Worm (Caenorhabditis elegans) whole organism, L4 larva: ENCODE results near the gene Y67H2A.2.

Experiments used
- R02D3.7 ChIP-seq: fragments of 150-350 bp; sonication (generic microtip); optimal IDR thresholded peaks from 3 replicates; lab custom pipeline; 2014; ENCODE audit warnings: missing biosample characterization, missing genetic modification characterization
- Y105C5A.15 ChIP-seq: fragments of 200-800 bp; sonication (Bioruptor generic); IDR thresholded peaks from 2 replicates; pipeline ENCODE4 v1.3.6; 2022; ENCODE audit warnings: missing genetic modification characterization, missing compliant biosample characterization
- ces-1 ChIP-seq: fragments of 150-350 bp; sonication (generic microtip); optimal IDR thresholded peaks from 4 replicates; lab custom pipeline; 2014; ENCODE audit warnings: missing biosample characterization, missing genetic modification reagents, missing genetic modification characterization
- dmd-6 ChIP-seq: fragments of 200-800 bp; sonication (Bioruptor generic); IDR thresholded peaks from 2 replicates; pipeline ENCODE4 v1.3.6; 2022; ENCODE audit warnings: missing genetic modification reagents, missing genetic modification characterization, missing compliant biosample characterization
- dve-1 ChIP-seq: sonication (generic microtip); optimal IDR thresholded peaks from 2 replicates; lab custom pipeline; 2017; ENCODE audit warnings: antibody characterized with exemption, mild to moderate bottlenecking, missing genetic modification characterization, missing compliant biosample characterization; ENCODE audit not compliant: insufficient read depth
- lin-15B ChIP-seq: fragments of 150-350 bp; sonication (generic microtip); optimal IDR thresholded peaks from 3 replicates; lab custom pipeline; 2014; ENCODE audit warnings: missing biosample characterization, missing genetic modification characterization
- nhr-25 ChIP-seq: sonication (generic microtip); optimal IDR thresholded peaks from 2 replicates; lab custom pipeline; 2017; ENCODE audit warnings: missing genetic modification characterization, mild to moderate bottlenecking, missing compliant biosample characterization, antibody characterized with exemption, moderate library complexity, borderline replicate concordance; ENCODE audit not compliant: insufficient read depth
- set-16 ChIP-seq: fragments of 200-800 bp; sonication (Bioruptor generic); IDR thresholded peaks from 2 replicates; pipeline ENCODE4 v1.3.6; 2022; ENCODE audit warnings: missing genetic modification reagents, missing genetic modification characterization, missing compliant biosample characterization
- snpc-1.2 ChIP-seq: fragments of 200-800 bp; sonication (Bioruptor generic); IDR thresholded peaks from 2 replicates; pipeline ENCODE4 v1.3.6; 2022; ENCODE audit warnings: missing genetic modification reagents, missing genetic modification characterization, missing compliant biosample characterization
- spr-3 ChIP-seq: fragments of 200-800 bp; sonication (Bioruptor generic); optimal IDR thresholded peaks from 2 replicates; lab custom pipeline; 2018; ENCODE audit warnings: mild to moderate bottlenecking, missing genetic modification characterization, missing compliant biosample characterization

Gene Y67H2A.2

DNA sequence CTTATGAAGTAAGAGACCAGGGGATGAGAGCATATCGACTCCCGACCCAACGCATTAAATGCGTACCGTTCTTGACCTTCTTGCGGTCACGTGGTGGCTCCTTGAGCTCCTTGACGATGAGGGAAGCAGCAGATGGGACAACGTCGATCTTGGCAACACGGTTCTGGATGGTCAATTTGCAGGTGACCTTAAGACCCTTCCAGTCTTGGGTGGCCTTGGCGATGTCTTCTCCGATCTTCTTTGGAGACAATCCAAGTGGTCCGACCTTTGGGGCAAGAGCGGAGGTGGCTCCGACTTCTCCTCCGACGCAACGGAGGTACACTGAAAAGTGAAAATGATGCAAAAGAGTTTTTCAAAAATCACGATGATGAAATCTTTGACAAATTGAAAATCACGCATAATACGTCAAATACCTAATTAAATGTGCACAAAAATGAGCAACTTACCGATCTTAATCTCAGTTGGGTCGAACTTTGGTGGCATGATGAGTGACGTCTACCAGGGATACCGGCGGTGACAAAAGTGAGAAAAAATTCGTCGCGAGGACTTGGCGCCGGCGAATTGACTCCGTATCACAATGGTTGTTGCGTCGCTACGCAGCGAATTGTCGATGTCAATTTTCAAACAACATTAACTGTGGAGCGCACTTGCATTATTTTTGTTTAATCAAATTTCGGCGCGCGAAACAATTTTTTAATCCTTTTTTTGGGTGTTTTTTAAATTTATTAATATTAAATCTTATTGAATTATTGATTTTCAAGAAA lies 57.4 kb downstream of the Y67H2A.2 start, which contains the start of gene rpl-12 (continued):
- TF ChIP-seq ces-1 (GFP tag; lab: Kevin White, UChicago), result peak; percentile 97
- peak; percentile 96 for TF ChIP-seq nhr-25 (tag; lab: Kevin White, UChicago)
- TF ChIP-seq dmd-6, result peak; percentile 99
- peak; percentile 97 for TF ChIP-seq spr-3 (GFP tag; lab: Kevin White, UChicago)
- no peak for TF ChIP-seq Y105C5A.15 (GFP tag; lab: Robert Waterston, UW)
- TF ChIP-seq dve-1 (tag; lab: Kevin White, UChicago), result peak; percentile 100
- peak; percentile 74 for TF ChIP-seq snpc-1.2 (GFP tag; lab: Robert Waterston, UW)
- TF ChIP-seq set-16 (GFP tag; lab: Robert Waterston, UW), result peak; percentile 40
- TF ChIP-seq R02D3.7 (tag; lab: Kevin White, UChicago), result no peak
- peak; percentile 97 for TF ChIP-seq lin-15B
